Worm (Caenorhabditis elegans): ENCODE measurements around the gene srxa-4.

The srxa-4 gene

ce11 chrV:7415780-7416428, 4.4 kb upstream of the srxa-4 start, which contains the start of gene F18E3.13 (continued):
- TF ChIP-seq mdl-1 (tag; optimal IDR thresholded peaks at IDR 0.05): peak; percentile 56 to 88
- peak; percentile 58 for TF ChIP-seq nhr-25 (tag; optimal IDR thresholded peaks at IDR 0.05; ENCODE audit: borderline replicate concordance, insufficient read depth)
- peak; percentile 91 for TF ChIP-seq nhr-48 (tag; optimal IDR thresholded peaks at IDR 0.05)
- TF ChIP-seq mxl-3 (GFP tag; optimal IDR thresholded peaks at IDR 0.05): peak; percentile 72
- TF ChIP-seq snpc-4 (tag; optimal IDR thresholded peaks at IDR 0.05): no peak
- no peak for TF ChIP-seq dmd-9 (GFP tag; IDR thresholded peaks at IDR 0.05)
- TF ChIP-seq lsy-2 (tag; optimal IDR thresholded peaks at IDR 0.05): peak in 1 of 2 experiments; percentile 57

ce11 chrV:7416569-7416968, 3.7 kb upstream of the srxa-4 start:
- TF ChIP-seq mes-2 (tag; optimal IDR thresholded peaks at IDR 0.05; ENCODE audit: poor library complexity, severe bottlenecking) (no peak), fos-1 (tag; optimal IDR thresholded peaks at IDR 0.05) (no peak), F49E8.2 (tag; optimal IDR thresholded peaks at IDR 0.05; ENCODE audit: borderline replicate concordance) (no peak), cey-2 (tag; optimal IDR thresholded peaks at IDR 0.05; ENCODE audit: borderline replicate concordance, insufficient read depth) (no peak), nhr-102 (tag; optimal IDR thresholded peaks at IDR 0.05) (peak; percentile 5), Y5F2A.4 (GFP tag; optimal IDR thresholded peaks at IDR 0.05) (no peak), nhr-42 (GFP tag; IDR thresholded peaks at IDR 0.05) (no peak), aha-1 (tag) (peak; percentile 89), nhr-11 (tag; optimal IDR thresholded peaks at IDR 0.05) (no peak), T20F7.1 (GFP tag; optimal IDR thresholded peaks at IDR 0.05) (peak; percentile 14)

ce11 chrV:7417018-7417716, 3.1 kb upstream of the srxa-4 start, which contains the start of gene srw-67:
TSS of gene srw-67 (plus strand) at chrV:7417660.
- TF ChIP-seq daf-16 (GFP tag; optimal IDR thresholded peaks at IDR 0.05) (no peak), daf-16 (tag; optimal IDR thresholded peaks at IDR 0.05) (no peak), hif-1 (tag; optimal IDR thresholded peaks at IDR 0.05) (peak in 1 of 2 experiments; percentile 70), nhr-48 (tag; optimal IDR thresholded peaks at IDR 0.05) (no peak), daf-12 (tag; optimal IDR thresholded peaks at IDR 0.05) (no peak), nhr-6 (tag; optimal IDR thresholded peaks at IDR 0.05) (no peak), ceh-20 (GFP tag; IDR thresholded peaks at IDR 0.05) (no peak), spr-3 (GFP tag; optimal IDR thresholded peaks at IDR 0.05) (no peak), nhr-11 (tag; optimal IDR thresholded peaks at IDR 0.05) (no peak), unc-62 (GFP tag; optimal IDR thresholded peaks at IDR 0.05 in 1 of 2) (peak in 1 of 2 experiments; percentile 90), unc-62 (tag; optimal IDR thresholded peaks at IDR 0.05) (no peak), unc-39 (tag; optimal IDR thresholded peaks at IDR 0.05) (no peak), snpc-4 (tag; optimal IDR thresholded peaks at IDR 0.05) (no peak), lim-7 (GFP tag; IDR thresholded peaks at IDR 0.05) (no peak), aha-1 (tag) (peak; percentile 97), tag-97 (GFP tag; IDR thresholded peaks at IDR 0.05) (no peak), duxl-1 (tag; optimal IDR thresholded peaks at IDR 0.05; ENCODE audit: poor library complexity) (peak; percentile 17), dve-1 (tag; optimal IDR thresholded peaks at IDR 0.05; ENCODE audit: insufficient read depth) (no peak), D1046.2 (GFP tag; IDR thresholded peaks at IDR 0.05) (no peak)

ce11 chrV:7424336-7424735, 4.1 kb downstream of the srxa-4 start, which contains the start of gene F18E3.10:
TSS of gene F18E3.10 (minus strand) at chrV:7424436.
- TF ChIP-seq unc-62 (GFP tag; optimal IDR thresholded peaks at IDR 0.05 in 1 of 2) (peak in 1 of 2 experiments; percentile 74), unc-62 (tag; optimal IDR thresholded peaks at IDR 0.05) (no peak), lsy-2 (tag; optimal IDR thresholded peaks at IDR 0.05) (no peak)
